Worm (Caenorhabditis elegans): Measurements from ENCODE around the gene K08E5.1.

Gene K08E5.1

ce11 chrIII:10132495-10133450, 13.8 kb downstream of the K08E5.1 start (continued):
- TF ChIP-seq D1046.2 (GFP tag; IDR thresholded peaks at IDR 0.05) (no peak), Y5F2A.4 (GFP tag; optimal IDR thresholded peaks at IDR 0.05) (no peak), unc-62 (GFP tag; optimal IDR thresholded peaks at IDR 0.05 in 1 of 2) (peak in 1 of 2 experiments; percentile 68), unc-62 (tag; optimal IDR thresholded peaks at IDR 0.05) (no peak), mxl-2 (GFP tag; conservative IDR thresholded peaks at IDR 0.05) (no peak), hif-1 (tag; optimal IDR thresholded peaks at IDR 0.05) (no peak), zip-11 (GFP tag; IDR thresholded peaks at IDR 0.05) (no peak), T26A8.4 (GFP tag; IDR thresholded peaks at IDR 0.05) (no peak), lin-38 (GFP tag; IDR thresholded peaks at IDR 0.05) (0 out of 2 replicates have a peak, but pooled peaks have one; percentile 8), unc-130 (GFP tag; optimal IDR thresholded peaks at IDR 0.05) (no peak), rbr-2 (tag; optimal IDR thresholded peaks at IDR 0.05) (no peak), ceh-20 (GFP tag; IDR thresholded peaks at IDR 0.05) (no peak), aha-1 (tag) (peak; percentile 87), mes-2 (tag; optimal IDR thresholded peaks at IDR 0.05; ENCODE audit: poor library complexity, severe bottlenecking) (peak; percentile 37), aly-2 (tag; optimal IDR thresholded peaks at IDR 0.05) (no peak), nhr-48 (tag; optimal IDR thresholded peaks at IDR 0.05) (no peak), ctbp-1 (GFP tag; IDR thresholded peaks at IDR 0.05) (no peak), hmg-1.1 (GFP tag; IDR thresholded peaks at IDR 0.05) (no peak), vab-7 (GFP tag; IDR thresholded peaks at IDR 0.05) (no peak), ces-1 (GFP tag; optimal IDR thresholded peaks at IDR 0.05) (no peak), fkh-10 (GFP tag; optimal IDR thresholded peaks at IDR 0.05) (no peak), dmd-9 (GFP tag; IDR thresholded peaks at IDR 0.05) (no peak), tra-1 (GFP tag; IDR thresholded peaks at IDR 0.05) (no peak), spr-1 (tag; optimal IDR thresholded peaks at IDR 0.05) (no peak), snpc-4 (tag; optimal IDR thresholded peaks at IDR 0.05) (no peak), daf-19 (GFP tag; conservative IDR thresholded peaks at IDR 0.05) (no peak), nhr-237 (tag; optimal IDR thresholded peaks at IDR 0.05) (no peak), nhr-28 (tag; optimal IDR thresholded peaks at IDR 0.05) (peak; percentile 73), madf-9 (GFP tag; conservative IDR thresholded peaks at IDR 0.05) (no peak), lin-39 (tag; optimal IDR thresholded peaks at IDR 0.05) (no peak), ztf-7 (tag; optimal IDR thresholded peaks at IDR 0.05) (no peak), lim-7 (GFP tag; IDR thresholded peaks at IDR 0.05) (no peak), zfp-3 (GFP tag; conservative IDR thresholded peaks at IDR 0.05) (no peak), madf-5 (GFP tag; IDR thresholded peaks at IDR 0.05) (no peak), set-16 (GFP tag; IDR thresholded peaks at IDR 0.05) (peak; percentile 79; the same call in 1 of the 2 replicates), lin-1 (GFP tag; IDR thresholded peaks at IDR 0.05) (no peak), nhr-102 (tag; optimal IDR thresholded peaks at IDR 0.05) (no peak), duxl-1 (tag; optimal IDR thresholded peaks at IDR 0.05; ENCODE audit: poor library complexity) (no peak), nhr-41 (GFP tag; IDR thresholded peaks at IDR 0.05) (no peak), gei-8 (GFP tag; optimal IDR thresholded peaks at IDR 0.05) (no peak), F44E2.7 (GFP tag; IDR thresholded peaks at IDR 0.05) (no peak), zip-2 (tag; optimal IDR thresholded peaks at IDR 0.05) (no peak), attf-4 (tag; optimal IDR thresholded peaks at IDR 0.05) (no peak), cey-2 (tag; optimal IDR thresholded peaks at IDR 0.05; ENCODE audit: borderline replicate concordance, insufficient read depth) (peak; percentile 7), hlh-30 (tag; optimal IDR thresholded peaks at IDR 0.05; ENCODE audit: insufficient read depth) (peak; percentile 71), nhr-76 (tag; optimal IDR thresholded peaks at IDR 0.05) (no peak), ama-1 (optimal IDR thresholded peaks at IDR 0.05) (no peak), lin-13 (GFP tag; optimal IDR thresholded peaks at IDR 0.05) (no peak), Y75B8A.6 (GFP tag; IDR thresholded peaks at IDR 0.05) (no peak), fos-1 (tag; optimal IDR thresholded peaks at IDR 0.05) (no peak)
